Fruit fly (Drosophila melanogaster): ENCODE data around the gene pelo.

Gene pelo

dm6 chr2L:9700454-9700853 is at the start of gene pelo (continued):
- TF ChIP-seq pzg (GFP tag; optimal IDR thresholded peaks at IDR 0.05) (peak; percentile 51), Lhr (GFP tag; optimal IDR thresholded peaks at IDR 0.05) (peak; percentile 66), crol (GFP tag; IDR thresholded peaks at IDR 0.05) (no peak), en (GFP tag; optimal IDR thresholded peaks at IDR 0.05) (no peak), slbo (GFP tag; IDR thresholded peaks at IDR 0.05) (peak; percentile 79), dimm (GFP tag; IDR thresholded peaks at IDR 0.05) (no peak), wdn (GFP tag; IDR thresholded peaks at IDR 0.05) (no peak), YL-1 (GFP tag; optimal IDR thresholded peaks at IDR 0.05) (peak; percentile 67), her (GFP tag; optimal IDR thresholded peaks at IDR 0.05) (no peak), CG17186 (GFP tag; optimal IDR thresholded peaks at IDR 0.05) (peak; percentile 11), ara (GFP tag; IDR thresholded peaks at IDR 0.05) (peak; percentile 44; the same call in 1 of the 2 replicates), fd64A (GFP tag; optimal IDR thresholded peaks at IDR 0.05) (no peak), CHES-1-like (GFP tag; optimal IDR thresholded peaks at IDR 0.05) (no peak), ham (GFP tag; IDR thresholded peaks at IDR 0.05) (no peak), Bteb2 (GFP tag; optimal IDR thresholded peaks at IDR 0.05) (peak; percentile 23), seq (GFP tag; IDR thresholded peaks at IDR 0.05) (peak; percentile 48; the same call in 1 of the 2 replicates), Nf-YC (tag; optimal IDR thresholded peaks at IDR 0.05) (peak; percentile 69), CG4820 (GFP tag; optimal IDR thresholded peaks at IDR 0.05) (peak; percentile 46), CG11696 (GFP tag; IDR thresholded peaks at IDR 0.05) (no peak), Asciz (GFP tag; optimal IDR thresholded peaks at IDR 0.05) (peak; percentile 48), Doc3 (GFP tag; IDR thresholded peaks at IDR 0.05; ENCODE audit: partially characterized antibody) (no peak), grau (tag; optimal IDR thresholded peaks at IDR 0.05) (peak; percentile 73), ken (GFP tag; IDR thresholded peaks at IDR 0.05) (peak; percentile 68; the same call in 1 of the 3 replicates), twi (tag; optimal IDR thresholded peaks at IDR 0.05) (peak; percentile 57), hkb (optimal IDR thresholded peaks at IDR 0.05) (no peak), hkb (GFP tag; IDR thresholded peaks at IDR 0.05) (peak; percentile 34; the same call in 1 of the 2 replicates), CG4854 (GFP tag; optimal IDR thresholded peaks at IDR 0.05) (peak; percentile 42), CG2875 (GFP tag; optimal IDR thresholded peaks at IDR 0.05) (peak; percentile 2), sens (GFP tag) (peak; percentile 69), lov (optimal IDR thresholded peaks at IDR 0.05) (no peak), lov (GFP tag; IDR thresholded peaks at IDR 0.05) (no peak), CG11398 (GFP tag; optimal IDR thresholded peaks at IDR 0.05) (no peak), CG2116 (GFP tag; optimal IDR thresholded peaks at IDR 0.05) (peak; percentile 61), Optix (GFP tag; IDR thresholded peaks at IDR 0.05) (peak; percentile 44; the same call in 1 of the 3 replicates), CG17328 (GFP tag; IDR thresholded peaks at IDR 0.05) (peak; percentile 45), ash1 (GFP tag; optimal IDR thresholded peaks at IDR 0.05) (no peak), Fer3 (tag; optimal IDR thresholded peaks at IDR 0.05) (peak; percentile 51), CG7372 (GFP tag; IDR thresholded peaks at IDR 0.05) (peak; percentile 33; the same call in 1 of the 2 replicates), CG8281 (tag; optimal IDR thresholded peaks at IDR 0.05) (peak; percentile 4), CG18262 (tag; optimal IDR thresholded peaks at IDR 0.05) (peak; percentile 64), Dref (GFP tag; IDR thresholded peaks at IDR 0.05) (no peak), ro (GFP tag; IDR thresholded peaks at IDR 0.05) (no peak), unpg (GFP tag; optimal IDR thresholded peaks at IDR 0.05) (peak; percentile 71), run (tag; optimal IDR thresholded peaks at IDR 0.05) (peak; percentile 26), mirr (GFP tag; optimal IDR thresholded peaks at IDR 0.05) (no peak), Taf1 (GFP tag; IDR thresholded peaks at IDR 0.05) (no peak), CG8290 (GFP tag; optimal IDR thresholded peaks at IDR 0.05) (peak; percentile 25), CG8290 (tag; optimal IDR thresholded peaks at IDR 0.05) (no peak), dysf (GFP tag; IDR thresholded peaks at IDR 0.05) (peak; percentile 65), CG7987 (GFP tag; optimal IDR thresholded peaks at IDR 0.05) (peak; percentile 26), Ets97D (GFP tag; optimal IDR thresholded peaks at IDR 0.05) (peak; percentile 73), CG4328 (GFP tag; optimal IDR thresholded peaks at IDR 0.05) (peak; percentile 34), D19A (tag; optimal IDR thresholded peaks at IDR 0.05) (peak; percentile 44)
